Worm (Caenorhabditis elegans) whole organism, L3 larva: Measurements from ENCODE around the gene F52H2.15.

ENCODE experiments used
- ceh-16 ChIP-seq: sonication (generic microtip); optimal IDR thresholded peaks from 2 replicates; lab custom pipeline; 2017; ENCODE audit warnings: missing biosample characterization, missing genetic modification characterization
- ceh-9 ChIP-seq: sonication (generic microtip); optimal IDR thresholded peaks from 2 replicates; lab custom pipeline; 2018; ENCODE audit warnings: missing biosample characterization, missing genetic modification characterization
- egl-27 ChIP-seq: sonication (generic microtip); optimal IDR thresholded peaks from 4 replicates; lab custom pipeline; 2017; ENCODE audit warnings: missing biosample characterization, missing genetic modification reagents, missing genetic modification characterization
- jun-1 ChIP-seq: fragments of 150-350 bp; optimal IDR thresholded peaks from 2 replicates; lab custom pipeline; 2014; ENCODE audit warnings: missing biosample characterization, missing genetic modification reagents, missing genetic modification characterization
- nhr-11 ChIP-seq: fragments of 150-350 bp; optimal IDR thresholded peaks from 2 replicates; lab custom pipeline; 2014; ENCODE audit warnings: missing biosample characterization, missing genetic modification characterization
- nhr-76 ChIP-seq: fragments of 150-350 bp; sonication (generic microtip); optimal IDR thresholded peaks from 5 replicates; lab custom pipeline; 2014; ENCODE audit warnings: missing biosample characterization, missing genetic modification characterization
- nhr-77 ChIP-seq: fragments of 150-350 bp; optimal IDR thresholded peaks from 2 replicates; lab custom pipeline; 2014; ENCODE audit warnings: missing biosample characterization, missing genetic modification characterization
- sea-2 ChIP-seq: fragments of 150-350 bp; sonication (generic microtip); optimal IDR thresholded peaks from 4 replicates; lab custom pipeline; 2014; ENCODE audit warnings: missing biosample characterization, missing genetic modification reagents, missing genetic modification characterization
- snpc-4 ChIP-seq: fragments of 150-350 bp; optimal IDR thresholded peaks from 2 replicates; lab custom pipeline; 2014; ENCODE audit warnings: missing biosample characterization, missing genetic modification characterization
- ztf-11 ChIP-seq: fragments of 150-350 bp; optimal IDR thresholded peaks from 2 replicates; lab custom pipeline; 2014; ENCODE audit warnings: missing biosample characterization, missing genetic modification characterization

ce11 chrX:2536246-2536772 is 28.8 kb upstream of the F52H2.15 start:
- TF ChIP-seq jun-1 (tag; lab: Kevin White, UChicago): peak; percentile 37
- no peak for TF ChIP-seq ceh-9
- peak; percentile 65 for TF ChIP-seq egl-27 (tag; lab: Kevin White, UChicago)
- TF ChIP-seq ceh-16: no peak
- no peak for TF ChIP-seq nhr-77 (tag; lab: Kevin White, UChicago)
- peak; percentile 73 for TF ChIP-seq nhr-11 (tag; lab: Kevin White, UChicago)
- no peak for TF ChIP-seq nhr-76 (tag; lab: Kevin White, UChicago)
- TF ChIP-seq snpc-4: peak; percentile 87
- TF ChIP-seq sea-2: no peak
- TF ChIP-seq ztf-11: no peak
